Worm (Caenorhabditis elegans): Measurements from ENCODE around the gene prx-2.

Gene prx-2

ce11 chrIV:11640915-11641314, 3.0 kb upstream of the prx-2 start, which contains the start of gene ttr-50:
Gene ttr-50, minus strand, starts transcription at chrIV:11641015.
- TF ChIP-seq sma-3 (GFP tag; optimal IDR thresholded peaks at IDR 0.05) (no peak), nhr-21 (tag; optimal IDR thresholded peaks at IDR 0.05) (no peak), nhr-237 (tag; optimal IDR thresholded peaks at IDR 0.05) (no peak), lsy-2 (tag; optimal IDR thresholded peaks at IDR 0.05) (no peak), F13H6.1 (tag; optimal IDR thresholded peaks at IDR 0.05) (no peak), nhr-12 (tag; optimal IDR thresholded peaks at IDR 0.05) (no peak), nhr-129 (tag; optimal IDR thresholded peaks at IDR 0.05) (no peak), nhr-6 (tag; optimal IDR thresholded peaks at IDR 0.05) (no peak), unc-39 (tag; optimal IDR thresholded peaks at IDR 0.05) (no peak), egl-27 (tag; optimal IDR thresholded peaks at IDR 0.05) (no peak)

ce11 chrIV:11641802-11642201, 2.1 kb upstream of the prx-2 start, which contains the start of gene ZK809.1:
Gene ZK809.1, plus strand, starts transcription at chrIV:11642102.
- no peak for TF ChIP-seq blmp-1 (tag; optimal IDR thresholded peaks at IDR 0.05; ENCODE audit: insufficient read depth)
- no peak for TF ChIP-seq R02D3.7 (tag; optimal IDR thresholded peaks at IDR 0.05)
- TF ChIP-seq ceh-82 (tag; optimal IDR thresholded peaks at IDR 0.05): no peak
- no peak for TF ChIP-seq lin-39 (tag; optimal IDR thresholded peaks at IDR 0.05)

ce11 chrIV:11644705-11645104, 776 bp downstream of the prx-2 start:
- TF ChIP-seq sma-9 (GFP tag; optimal IDR thresholded peaks at IDR 0.05) (no peak), sma-9 (tag; optimal IDR thresholded peaks at IDR 0.05) (no peak), ztf-1 (GFP tag; conservative IDR thresholded peaks at IDR 0.05) (no peak), ztf-11 (tag; optimal IDR thresholded peaks at IDR 0.05) (no peak), nhr-6 (tag; optimal IDR thresholded peaks at IDR 0.05) (no peak), ama-1 (optimal IDR thresholded peaks at IDR 0.05) (no peak), lin-11 (tag; optimal IDR thresholded peaks at IDR 0.05) (no peak), C34F6.9 (tag; optimal IDR thresholded peaks at IDR 0.05) (no peak), nhr-25 (tag; optimal IDR thresholded peaks at IDR 0.05) (no peak), zag-1 (tag; optimal IDR thresholded peaks at IDR 0.05) (no peak), nhr-23 (tag; optimal IDR thresholded peaks at IDR 0.05) (no peak), fos-1 (tag; optimal IDR thresholded peaks at IDR 0.05) (no peak), elt-3 (tag; optimal IDR thresholded peaks at IDR 0.05) (no peak), crh-2 (tag; optimal IDR thresholded peaks at IDR 0.05) (no peak), mdl-1 (tag; optimal IDR thresholded peaks at IDR 0.05) (no peak), Y55F3AM.14 (GFP tag; optimal IDR thresholded peaks at IDR 0.05) (no peak), nhr-21 (tag; optimal IDR thresholded peaks at IDR 0.05) (no peak)

ce11 chrIV:11645354-11645753, 1.4 kb downstream of the prx-2 start:
- TF ChIP-seq unc-55 (GFP tag; optimal IDR thresholded peaks at IDR 0.05): no peak
- TF ChIP-seq lsy-2 (tag; optimal IDR thresholded peaks at IDR 0.05): peak in 1 of 2 experiments; percentile 7
- TF ChIP-seq elt-3 (tag; optimal IDR thresholded peaks at IDR 0.05): no peak
- peak; percentile 34 for TF ChIP-seq sma-9 (GFP tag; optimal IDR thresholded peaks at IDR 0.05)
- no peak for TF ChIP-seq sma-9 (tag; optimal IDR thresholded peaks at IDR 0.05)
- no peak for TF ChIP-seq nhr-11 (tag; optimal IDR thresholded peaks at IDR 0.05)
- no peak for TF ChIP-seq ceh-16 (tag; optimal IDR thresholded peaks at IDR 0.05)
- peak; percentile 45 for TF ChIP-seq nhr-129 (tag; optimal IDR thresholded peaks at IDR 0.05)
- TF ChIP-seq F13H6.1 (tag; optimal IDR thresholded peaks at IDR 0.05): peak; percentile 26
- TF ChIP-seq snpc-4 (tag; optimal IDR thresholded peaks at IDR 0.05): no peak

ce11 chrIV:11646908-11647307, 3.0 kb downstream of the prx-2 start:
- TF ChIP-seq nhr-6 (tag; optimal IDR thresholded peaks at IDR 0.05) (peak; percentile 7), nhr-21 (tag; optimal IDR thresholded peaks at IDR 0.05) (no peak), nhr-129 (tag; optimal IDR thresholded peaks at IDR 0.05) (peak; percentile 40), egl-27 (tag; optimal IDR thresholded peaks at IDR 0.05) (no peak), nhr-23 (tag; optimal IDR thresholded peaks at IDR 0.05) (no peak), F13H6.1 (tag; optimal IDR thresholded peaks at IDR 0.05) (peak; percentile 19), sma-9 (GFP tag; optimal IDR thresholded peaks at IDR 0.05) (peak; percentile 30), sma-9 (tag; optimal IDR thresholded peaks at IDR 0.05) (no peak)

ce11 chrIV:11649031-11649430, 5.1 kb downstream of the prx-2 start, which contains the start of gene ZK809.8:
Gene ZK809.8, minus strand, starts transcription at chrIV:11649064.
- TF ChIP-seq unc-39 (tag; optimal IDR thresholded peaks at IDR 0.05) (no peak), mdl-1 (tag; optimal IDR thresholded peaks at IDR 0.05) (no peak), fos-1 (tag; optimal IDR thresholded peaks at IDR 0.05) (no peak), nhr-10 (tag; optimal IDR thresholded peaks at IDR 0.05) (no peak), dmd-4 (tag; optimal IDR thresholded peaks at IDR 0.05) (no peak), nhr-77 (tag; optimal IDR thresholded peaks at IDR 0.05) (no peak), mab-5 (tag; optimal IDR thresholded peaks at IDR 0.05) (no peak), nhr-25 (tag; optimal IDR thresholded peaks at IDR 0.05) (no peak), nhr-237 (tag; optimal IDR thresholded peaks at IDR 0.05) (no peak), elt-1 (tag; optimal IDR thresholded peaks at IDR 0.05) (no peak), nhr-6 (tag; optimal IDR thresholded peaks at IDR 0.05) (peak; percentile 2), nhr-12 (tag; optimal IDR thresholded peaks at IDR 0.05) (no peak), unc-55 (GFP tag; optimal IDR thresholded peaks at IDR 0.05) (no peak), F13H6.1 (tag; optimal IDR thresholded peaks at IDR 0.05) (peak; percentile 64), zag-1 (tag; optimal IDR thresholded peaks at IDR 0.05) (no peak), mbf-1 (tag; optimal IDR thresholded peaks at IDR 0.05) (no peak), Y55F3AM.14 (GFP tag; optimal IDR thresholded peaks at IDR 0.05) (no peak), lin-11 (tag; optimal IDR thresholded peaks at IDR 0.05) (no peak), C34F6.9 (tag; optimal IDR thresholded peaks at IDR 0.05) (peak; percentile 30), lsy-2 (tag; optimal IDR thresholded peaks at IDR 0.05) (peak in 1 of 2 experiments; percentile 27), ztf-11 (tag; optimal IDR thresholded peaks at IDR 0.05) (no peak), ceh-82 (tag; optimal IDR thresholded peaks at IDR 0.05) (no peak), blmp-1 (tag; optimal IDR thresholded peaks at IDR 0.05; ENCODE audit: insufficient read depth) (no peak), nhr-11 (tag; optimal IDR thresholded peaks at IDR 0.05) (no peak), ZK546.5 (tag; optimal IDR thresholded peaks at IDR 0.05) (no peak), peb-1 (tag; optimal IDR thresholded peaks at IDR 0.05) (no peak)
